Worm (Caenorhabditis elegans): ENCODE results near the gene cdh-12.

ce11 chrIII:1163203-1163602 lies 11.4 kb downstream of the cdh-12 start:
- TF ChIP-seq nhr-28 (tag; optimal IDR thresholded peaks at IDR 0.05) (no peak), nhr-237 (tag; optimal IDR thresholded peaks at IDR 0.05) (no peak), nhr-76 (tag; optimal IDR thresholded peaks at IDR 0.05) (no peak)
